Worm (Caenorhabditis elegans): Measurements from ENCODE around the gene frpr-11.

Gene frpr-11

DNA sequence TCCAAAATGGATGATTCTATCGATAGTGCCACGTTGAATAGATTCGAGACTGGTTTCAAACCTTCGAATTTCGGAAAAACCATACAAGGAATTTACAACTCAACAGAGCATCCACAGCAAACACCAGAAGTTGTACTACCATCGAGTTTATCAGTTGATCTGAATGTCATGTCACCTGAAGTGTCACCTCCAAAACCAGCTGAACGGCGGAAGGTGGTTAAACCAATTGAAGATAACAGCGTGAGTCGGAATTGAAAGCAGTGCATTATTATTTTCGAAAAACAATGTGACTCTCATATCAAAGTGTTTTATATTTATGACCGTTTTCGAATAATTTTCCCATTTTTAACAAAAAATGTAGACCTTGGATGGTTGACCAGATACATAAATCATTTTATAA lies 42.0 kb downstream of the frpr-11 start (continued):
- TF ChIP-seq unc-62 (GFP tag; optimal IDR thresholded peaks at IDR 0.05 in 1 of 2) (peak in 1 of 2 experiments; percentile 63), unc-62 (tag; optimal IDR thresholded peaks at IDR 0.05) (no peak), ceh-62 (tag; optimal IDR thresholded peaks at IDR 0.05) (no peak), vab-7 (GFP tag; IDR thresholded peaks at IDR 0.05) (no peak), unc-39 (tag; optimal IDR thresholded peaks at IDR 0.05) (no peak), lin-38 (GFP tag; IDR thresholded peaks at IDR 0.05) (no peak), nhr-111 (GFP tag; optimal IDR thresholded peaks at IDR 0.05) (no peak), spr-3 (GFP tag; optimal IDR thresholded peaks at IDR 0.05) (no peak), hlh-30 (tag; optimal IDR thresholded peaks at IDR 0.05; ENCODE audit: insufficient read depth) (peak; percentile 76), aly-2 (tag; optimal IDR thresholded peaks at IDR 0.05) (no peak), mes-2 (tag; optimal IDR thresholded peaks at IDR 0.05; ENCODE audit: poor library complexity, severe bottlenecking) (no peak), lim-7 (GFP tag; IDR thresholded peaks at IDR 0.05) (no peak), jun-1 (tag; optimal IDR thresholded peaks at IDR 0.05) (no peak), dpl-1 (GFP tag; optimal IDR thresholded peaks at IDR 0.05) (no peak), ceh-20 (GFP tag; IDR thresholded peaks at IDR 0.05) (no peak), hmg-1.1 (GFP tag; IDR thresholded peaks at IDR 0.05) (no peak), zfp-2 (tag; optimal IDR thresholded peaks at IDR 0.05) (no peak), snpc-4 (tag; optimal IDR thresholded peaks at IDR 0.05) (no peak), nhr-28 (tag; optimal IDR thresholded peaks at IDR 0.05) (peak; percentile 43), attf-4 (tag; optimal IDR thresholded peaks at IDR 0.05) (no peak), mxl-3 (GFP tag; optimal IDR thresholded peaks at IDR 0.05) (peak; percentile 34), pha-4 (GFP tag; IDR thresholded peaks at IDR 0.05) (no peak), pha-4 (tag; optimal IDR thresholded peaks at IDR 0.05) (no peak), daf-16 (GFP tag; optimal IDR thresholded peaks at IDR 0.05) (no peak), daf-16 (tag; optimal IDR thresholded peaks at IDR 0.05) (peak; percentile 68), nhr-41 (GFP tag; IDR thresholded peaks at IDR 0.05) (no peak), ceh-28 (tag; optimal IDR thresholded peaks at IDR 0.05) (no peak), duxl-1 (tag; optimal IDR thresholded peaks at IDR 0.05; ENCODE audit: poor library complexity) (no peak), lin-13 (GFP tag; optimal IDR thresholded peaks at IDR 0.05) (no peak), ztf-11 (tag; optimal IDR thresholded peaks at IDR 0.05) (no peak), aha-1 (tag) (no peak), zip-11 (GFP tag; IDR thresholded peaks at IDR 0.05) (no peak), D1046.2 (GFP tag; IDR thresholded peaks at IDR 0.05) (no peak), Y105C5A.15 (GFP tag; IDR thresholded peaks at IDR 0.05) (no peak), nhr-48 (tag; optimal IDR thresholded peaks at IDR 0.05) (no peak), Y5F2A.4 (GFP tag; optimal IDR thresholded peaks at IDR 0.05) (no peak), ceh-44 (GFP tag; IDR thresholded peaks at IDR 0.05) (no peak), php-3 (GFP tag; IDR thresholded peaks at IDR 0.05) (peak; percentile 75), zip-2 (tag; optimal IDR thresholded peaks at IDR 0.05) (no peak), mep-1 (tag; optimal IDR thresholded peaks at IDR 0.05) (no peak), skn-1 (tag; optimal IDR thresholded peaks at IDR 0.05) (no peak), fos-1 (tag; optimal IDR thresholded peaks at IDR 0.05) (no peak), ceh-32 (tag; optimal IDR thresholded peaks at IDR 0.05; ENCODE audit: poor library complexity) (no peak), sdz-12 (GFP tag; optimal IDR thresholded peaks at IDR 0.05) (no peak), nhr-102 (tag; optimal IDR thresholded peaks at IDR 0.05) (peak; percentile 6), nhr-77 (tag; optimal IDR thresholded peaks at IDR 0.05) (no peak), madf-5 (GFP tag; IDR thresholded peaks at IDR 0.05) (no peak), lsy-2 (tag; optimal IDR thresholded peaks at IDR 0.05) (no peak), hlh-11 (tag; optimal IDR thresholded peaks at IDR 0.05) (peak; percentile 80), daf-19 (GFP tag; conservative IDR thresholded peaks at IDR 0.05) (no peak), saeg-2 (GFP tag; IDR thresholded peaks at IDR 0.05) (no peak), egl-43 (GFP tag; IDR thresholded peaks at IDR 0.05) (no peak), R02D3.7 (tag; optimal IDR thresholded peaks at IDR 0.05) (no peak)

All from whole organism, L4 larva.